Worm (Caenorhabditis elegans) whole organism, L2 larva: Measurements from ENCODE around the gene srg-22.

Source experiments
- ZK546.5 ChIP-seq: sonication (generic microtip); optimal IDR thresholded peaks from 2 replicates; lab custom pipeline; 2017; ENCODE audit warnings: missing biosample characterization, missing genetic modification characterization
- ama-1 ChIP-seq: fragments of 150-350 bp; optimal IDR thresholded peaks from 2 replicates; lab custom pipeline; 2018; ENCODE audit warnings: inconsistent platforms
- crh-2 ChIP-seq: sonication (generic microtip); optimal IDR thresholded peaks from 2 replicates; lab custom pipeline; 2017; ENCODE audit warnings: missing biosample characterization, missing genetic modification characterization
- elt-1 ChIP-seq: fragments of 150-350 bp; optimal IDR thresholded peaks from 2 replicates; lab custom pipeline; 2014; ENCODE audit warnings: missing biosample characterization, missing genetic modification characterization
- lin-13 ChIP-seq: fragments of 150-350 bp; optimal IDR thresholded peaks from 2 replicates; lab custom pipeline; 2014; ENCODE audit warnings: missing biosample characterization, missing genetic modification reagents, missing genetic modification characterization
- mdl-1 ChIP-seq, 2 experiments: fragments of 150-350 bp in 1 of 2; sonication (generic microtip) in 1 of 2; optimal IDR thresholded peaks; 2 replicates each; lab custom pipeline; 2017; ENCODE audit warnings: missing biosample characterization in 2 of 2, missing genetic modification characterization in 2 of 2
- nhr-11 ChIP-seq: fragments of 150-350 bp; optimal IDR thresholded peaks from 2 replicates; lab custom pipeline; 2014; ENCODE audit warnings: missing biosample characterization, missing genetic modification characterization
- nhr-237 ChIP-seq: fragments of 150-350 bp; optimal IDR thresholded peaks from 2 replicates; lab custom pipeline; 2014; ENCODE audit warnings: missing biosample characterization, missing genetic modification characterization
- nhr-6 ChIP-seq: fragments of 150-350 bp; optimal IDR thresholded peaks from 2 replicates; lab custom pipeline; 2014; ENCODE audit warnings: missing biosample characterization, missing genetic modification characterization
- ztf-11 ChIP-seq: sonication (generic microtip); optimal IDR thresholded peaks from 2 replicates; lab custom pipeline; 2017; ENCODE audit warnings: missing biosample characterization, missing genetic modification characterization
- ztf-4 ChIP-seq: fragments of 150-350 bp; optimal IDR thresholded peaks from 2 replicates; lab custom pipeline; 2014; ENCODE audit warnings: missing biosample characterization, missing genetic modification characterization

DNA sequence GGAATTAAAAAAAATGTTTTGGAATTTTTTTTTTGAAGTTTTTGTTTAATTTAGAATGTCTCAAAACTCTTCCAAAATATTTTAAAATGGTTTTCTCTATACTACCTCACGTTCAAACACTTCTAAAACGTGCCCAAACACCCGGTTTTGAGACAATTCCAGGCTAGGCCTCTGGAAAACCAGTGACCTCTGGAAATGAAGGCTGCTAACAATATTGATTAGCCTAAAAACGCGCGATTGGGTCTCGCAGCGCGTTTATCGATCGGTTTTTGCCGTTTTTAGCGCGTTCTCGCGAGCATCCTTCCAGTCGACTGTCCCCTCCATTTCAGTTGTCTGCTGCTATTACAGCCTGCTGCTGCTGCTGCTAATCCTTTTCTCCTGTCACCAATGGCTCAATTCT lies 32.5 kb downstream of the srg-22 start, which contains the start of gene Y25C1A.6:
- no peak for TF ChIP-seq ZK546.5 (tag; lab: Kevin White, UChicago)
- no peak for TF ChIP-seq crh-2 (tag; lab: Kevin White, UChicago)
- TF ChIP-seq ama-1 = no peak
- TF ChIP-seq nhr-11 (tag; lab: Kevin White, UChicago) = no peak
- TF ChIP-seq ztf-4 (tag; lab: Kevin White, UChicago) = no peak
- no peak for TF ChIP-seq lin-13 (GFP tag; lab: Kevin White, UChicago)
- TF ChIP-seq nhr-6 (tag; lab: Kevin White, UChicago) = no peak
- TF ChIP-seq ztf-11 (tag; lab: Kevin White, UChicago) = no peak
- no peak for TF ChIP-seq mdl-1 (tag; optimal IDR thresholded peaks at IDR 0.05; lab: Kevin White, UChicago)
- TF ChIP-seq elt-1 (tag; lab: Kevin White, UChicago) = no peak
- TF ChIP-seq nhr-237 (tag; lab: Kevin White, UChicago) = no peak
